Fruit fly (Drosophila melanogaster) whole organism, embryonic: Measurements from ENCODE around the gene CG2104.
A peak's percentile ranks its signal among the peaks of the same experiment; 100 is the strongest.

Experiments used
- Aef1 ChIP-seq: fragments of 200-800 bp; sonication (Bioruptor generic); IDR thresholded peaks from 3 replicates; pipeline ENCODE4 v1.3.6; 2022; ENCODE audit warnings: missing biosample characterization, missing genetic modification characterization
- B-H2 ChIP-seq: fragments of 200-800 bp; sonication (Bioruptor generic); optimal IDR thresholded peaks from 2 replicates; lab custom pipeline; 2018; ENCODE audit warnings: missing biosample characterization, mild to moderate bottlenecking, missing genetic modification characterization
- BtbVII ChIP-seq: fragments of 200-800 bp; sonication (Bioruptor generic); optimal IDR thresholded peaks from 3 replicates; lab custom pipeline; 2017; ENCODE audit warnings: missing biosample characterization, mild to moderate bottlenecking, missing genetic modification characterization
- C15 ChIP-seq: fragments of 200-800 bp; sonication (Bioruptor generic); IDR thresholded peaks from 3 replicates; pipeline ENCODE4 v1.3.6; 2022; ENCODE audit warnings: missing biosample characterization, missing genetic modification characterization
- CG1024 ChIP-seq: fragments of 200-800 bp; sonication (Bioruptor generic); IDR thresholded peaks from 2 replicates; pipeline ENCODE4 v1.3.6; 2022; ENCODE audit warnings: missing biosample characterization, missing genetic modification characterization
- CG10321 ChIP-seq: fragments of 200-800 bp; sonication (Bioruptor generic); IDR thresholded peaks from 2 replicates; pipeline ENCODE4 v1.3.6; 2022; ENCODE audit warnings: missing biosample characterization, missing genetic modification characterization
- CG13624 ChIP-seq: fragments of 200-800 bp; sonication (Bioruptor generic); optimal IDR thresholded peaks from 2 replicates; lab custom pipeline; 2016; ENCODE audit warnings: missing biosample characterization, missing genetic modification characterization
- CG13894 ChIP-seq: fragments of 200-800 bp; sonication (Bioruptor generic); optimal IDR thresholded peaks from 3 replicates; lab custom pipeline; 2018; ENCODE audit warnings: missing biosample characterization, mild to moderate bottlenecking, missing genetic modification characterization, moderate library complexity
- CG15269 ChIP-seq: fragments of 200-800 bp; sonication (Bioruptor generic); optimal IDR thresholded peaks from 2 replicates; lab custom pipeline; 2018; ENCODE audit warnings: missing biosample characterization, mild to moderate bottlenecking, missing genetic modification characterization, moderate library complexity
- CG16813 ChIP-seq: fragments of 200-800 bp; sonication (Bioruptor generic); IDR thresholded peaks from 3 replicates; pipeline ENCODE4 v1.3.6; 2022; ENCODE audit warnings: missing biosample characterization, missing genetic modification characterization; ENCODE audit not compliant: partially characterized antibody
- CG17568 ChIP-seq: fragments of 200-800 bp; sonication (Bioruptor generic); optimal IDR thresholded peaks from 2 replicates; lab custom pipeline; 2018; ENCODE audit warnings: missing biosample characterization, mild to moderate bottlenecking, missing genetic modification characterization, moderate library complexity
- CG30020 ChIP-seq: fragments of 200-800 bp; optimal IDR thresholded peaks from 2 replicates; lab custom pipeline; 2019; ENCODE audit warnings: missing biosample characterization, mild to moderate bottlenecking, missing genetic modification characterization, moderate library complexity
- CG31388 ChIP-seq: fragments of 200-800 bp; sonication (Bioruptor generic); optimal IDR thresholded peaks from 2 replicates; lab custom pipeline; 2016; ENCODE audit warnings: missing biosample characterization, missing genetic modification characterization
- CG3163 ChIP-seq: fragments of 200-800 bp; sonication (Bioruptor generic); optimal IDR thresholded peaks from 3 replicates; lab custom pipeline; 2016; ENCODE audit warnings: missing biosample characterization, missing genetic modification characterization
- CG4707 ChIP-seq: fragments of 200-800 bp; sonication (Bioruptor generic); optimal IDR thresholded peaks from 2 replicates; lab custom pipeline; 2018; ENCODE audit warnings: missing biosample characterization, mild to moderate bottlenecking, missing genetic modification characterization, moderate library complexity
- CG6272 ChIP-seq: fragments of 200-800 bp; sonication (Bioruptor generic); IDR thresholded peaks from 2 replicates; pipeline ENCODE4 v1.3.6; 2022; ENCODE audit warnings: missing biosample characterization, missing genetic modification characterization
- CG6689 ChIP-seq: fragments of 200-800 bp; sonication (Bioruptor generic); IDR thresholded peaks from 2 replicates; pipeline ENCODE4 v1.3.6; 2022; ENCODE audit warnings: missing biosample characterization, missing genetic modification characterization
- CG6765 ChIP-seq: fragments of 200-800 bp; sonication (Bioruptor generic); optimal IDR thresholded peaks from 3 replicates; lab custom pipeline; 2017; ENCODE audit warnings: missing biosample characterization, mild to moderate bottlenecking, missing genetic modification characterization
- CTCF ChIP-seq: fragments of 200-800 bp; sonication (Bioruptor generic); optimal IDR thresholded peaks from 2 replicates; lab custom pipeline; 2017; ENCODE audit warnings: missing biosample characterization, mild to moderate bottlenecking, missing genetic modification characterization, moderate library complexity
- CoRest ChIP-seq: fragments of 200-800 bp; sonication (Bioruptor generic); optimal IDR thresholded peaks from 3 replicates; lab custom pipeline; 2018; ENCODE audit warnings: missing biosample characterization, mild to moderate bottlenecking, missing genetic modification characterization, moderate library complexity
- Deaf1 ChIP-seq: fragments of 200-800 bp; optimal IDR thresholded peaks from 3 replicates; lab custom pipeline; 2019; ENCODE audit warnings: missing biosample characterization, mild to moderate bottlenecking, missing genetic modification characterization, moderate library complexity
- Doc3 ChIP-seq: fragments of 200-800 bp; sonication (Bioruptor generic); IDR thresholded peaks from 3 replicates; pipeline ENCODE4 v1.3.6; 2022; ENCODE audit warnings: missing biosample characterization, missing genetic modification characterization; ENCODE audit not compliant: partially characterized antibody
- Elba2 ChIP-seq: fragments of 200-800 bp; sonication (Bioruptor generic); optimal IDR thresholded peaks from 3 replicates; lab custom pipeline; 2016; ENCODE audit warnings: missing biosample characterization, missing genetic modification characterization
- Fer1 ChIP-seq: fragments of 200-800 bp; sonication (Bioruptor generic); optimal IDR thresholded peaks from 2 replicates; lab custom pipeline; 2017; ENCODE audit warnings: missing biosample characterization, mild to moderate bottlenecking, missing genetic modification characterization
- Gsc ChIP-seq: fragments of 200-800 bp; sonication (Bioruptor generic); IDR thresholded peaks from 2 replicates; pipeline ENCODE4 v1.3.6; 2022; ENCODE audit warnings: missing biosample characterization, missing genetic modification characterization
- H2.0 ChIP-seq: fragments of 200-800 bp; sonication (Bioruptor generic); IDR thresholded peaks from 2 replicates; pipeline ENCODE4 v1.3.6; 2022; ENCODE audit warnings: missing biosample characterization, missing genetic modification characterization
- HLH4C ChIP-seq: fragments of 200-800 bp; sonication (Bioruptor generic); IDR thresholded peaks from 3 replicates; pipeline ENCODE4 v1.3.6; 2022; ENCODE audit warnings: missing biosample characterization, missing genetic modification characterization; ENCODE audit not compliant: partially characterized antibody
- HmgZ ChIP-seq: fragments of 200-800 bp; sonication (Bioruptor generic); optimal IDR thresholded peaks from 2 replicates; lab custom pipeline; 2018; ENCODE audit warnings: missing biosample characterization, mild to moderate bottlenecking, missing genetic modification characterization
- MESR4 ChIP-seq: fragments of 200-800 bp; sonication (Bioruptor generic); optimal IDR thresholded peaks from 2 replicates; lab custom pipeline; 2018; ENCODE audit warnings: missing biosample characterization, mild to moderate bottlenecking, missing genetic modification characterization, moderate library complexity
- Nf-YA ChIP-seq: fragments of 200-800 bp; sonication (Bioruptor generic); IDR thresholded peaks from 2 replicates; pipeline ENCODE4 v1.3.6; 2022; ENCODE audit warnings: missing biosample characterization, missing genetic modification characterization
- Oli ChIP-seq: fragments of 200-800 bp; sonication (Bioruptor generic); optimal IDR thresholded peaks from 2 replicates; lab custom pipeline; 2018; ENCODE audit warnings: missing biosample characterization, mild to moderate bottlenecking, missing genetic modification characterization, moderate library complexity
- Ravus ChIP-seq: fragments of 200-800 bp; sonication (Bioruptor generic); IDR thresholded peaks from 2 replicates; pipeline ENCODE4 v1.3.6; 2022; ENCODE audit warnings: missing biosample characterization, missing genetic modification characterization
- Sry-β ChIP-seq: fragments of 200-800 bp; sonication (Bioruptor generic); optimal IDR thresholded peaks from 2 replicates; lab custom pipeline; 2018; ENCODE audit warnings: missing biosample characterization, mild to moderate bottlenecking, missing genetic modification characterization, moderate library complexity
- bbx ChIP-seq: fragments of 200-800 bp; sonication (Bioruptor generic); IDR thresholded peaks from 2 replicates; pipeline ENCODE4 v1.3.6; 2022; ENCODE audit warnings: missing biosample characterization, missing genetic modification characterization; ENCODE audit not compliant: partially characterized antibody
- bsh ChIP-seq, 2 experiments: fragments of 200-800 bp; sonication (Bioruptor generic); optimal IDR thresholded peaks; 2 replicates each; lab custom pipeline; 2017 to 2018; ENCODE audit warnings: mild to moderate bottlenecking in 2 of 2, missing biosample characterization in 2 of 2, missing genetic modification characterization in 2 of 2, moderate library complexity in 1 of 2
- en ChIP-seq: fragments of 200-800 bp; sonication (Bioruptor generic); optimal IDR thresholded peaks from 2 replicates; lab custom pipeline; 2016; ENCODE audit warnings: missing biosample characterization, missing genetic modification characterization
- fd102C ChIP-seq: fragments of 200-800 bp; sonication (Bioruptor generic); optimal IDR thresholded peaks from 2 replicates; lab custom pipeline; 2018; ENCODE audit warnings: missing biosample characterization, mild to moderate bottlenecking, missing genetic modification characterization, moderate library complexity
- fd96Cb ChIP-seq: fragments of 200-800 bp; sonication (Bioruptor generic); optimal IDR thresholded peaks from 2 replicates; lab custom pipeline; 2018; ENCODE audit warnings: missing biosample characterization, mild to moderate bottlenecking, missing genetic modification characterization, moderate library complexity
- gt ChIP-seq: fragments of 200-800 bp; sonication (Bioruptor generic); IDR thresholded peaks from 2 replicates; pipeline ENCODE4 v1.3.6; 2022; ENCODE audit warnings: missing biosample characterization, missing genetic modification characterization
- h ChIP-seq: fragments of >200 bp; optimal IDR thresholded peaks from 2 replicates; lab custom pipeline; 2017
- jigr1 ChIP-seq: fragments of 200-800 bp; sonication (Bioruptor generic); IDR thresholded peaks from 3 replicates; pipeline ENCODE4 v1.3.6; 2022; ENCODE audit warnings: missing biosample characterization, missing genetic modification characterization
- kay ChIP-seq: fragments of 200-800 bp; sonication (Bioruptor generic); optimal IDR thresholded peaks from 2 replicates; lab custom pipeline; 2016; ENCODE audit warnings: missing biosample characterization, missing genetic modification characterization
- slp2 ChIP-seq: fragments of 200-800 bp; sonication (Bioruptor generic); optimal IDR thresholded peaks from 2 replicates; lab custom pipeline; 2016; ENCODE audit warnings: missing biosample characterization, missing genetic modification characterization
- sqz ChIP-seq: fragments of 200-800 bp; sonication (Bioruptor generic); optimal IDR thresholded peaks from 3 replicates; lab custom pipeline; 2018; ENCODE audit warnings: missing biosample characterization, mild to moderate bottlenecking, missing genetic modification characterization
- tap ChIP-seq: fragments of 200-800 bp; optimal IDR thresholded peaks from 3 replicates; lab custom pipeline; 2019; ENCODE audit warnings: missing biosample characterization, mild to moderate bottlenecking, missing genetic modification characterization, moderate library complexity
- twi ChIP-seq: fragments of 200-800 bp; optimal IDR thresholded peaks from 2 replicates; lab custom pipeline; 2019; ENCODE audit warnings: missing biosample characterization, mild to moderate bottlenecking, missing genetic modification characterization, moderate library complexity
- unpg ChIP-seq: fragments of 200-800 bp; sonication (Bioruptor generic); optimal IDR thresholded peaks from 3 replicates; lab custom pipeline; 2018; ENCODE audit warnings: missing biosample characterization, mild to moderate bottlenecking, missing genetic modification characterization, moderate library complexity
- wdn ChIP-seq: fragments of 200-800 bp; sonication (Bioruptor generic); IDR thresholded peaks from 2 replicates; pipeline ENCODE4 v1.3.6; 2022; ENCODE audit warnings: missing biosample characterization, missing genetic modification characterization

The CG2104 gene

dm6 chr3R:5669740-5670659 lies 23.1 kb downstream of the CG2104 start (continued):
- TF ChIP-seq unpg (no peak), CG4707 (GFP tag; lab: Kevin White, UChicago) (no peak), Fer1 (GFP tag; lab: Kevin White, UChicago) (peak; percentile 5), CG6765 (GFP tag; lab: Kevin White, UChicago) (no peak), H2.0 (GFP tag; lab: Robert Waterston, UW) (no peak), Deaf1 (tag; lab: Kevin White, UChicago) (peak; percentile 44), wdn (GFP tag; lab: Robert Waterston, UW) (no peak), MESR4 (GFP tag; lab: Kevin White, UChicago) (peak; percentile 58), CG17568 (GFP tag; lab: Kevin White, UChicago) (peak; percentile 49), bbx (GFP tag; lab: Robert Waterston, UW) (peak; percentile 12; the same call in 1 of the 2 replicates), sqz (GFP tag; lab: Kevin White, UChicago) (no peak), CG1024 (GFP tag; lab: Robert Waterston, UW) (no peak), slp2 (GFP tag; lab: Kevin White, UChicago) (no peak), CG16813 (GFP tag; lab: Robert Waterston, UW) (no peak), kay (GFP tag; lab: Kevin White, UChicago) (no peak), CG3163 (GFP tag; lab: Kevin White, UChicago) (peak; percentile 80), Ravus (GFP tag; lab: Robert Waterston, UW) (no peak), Gsc (GFP tag; lab: Robert Waterston, UW) (no peak), CG10321 (GFP tag; lab: Robert Waterston, UW) (no peak), B-H2 (no peak), bsh (GFP tag; optimal IDR thresholded peaks at IDR 0.05; lab: Kevin White, UChicago) (no peak), CG13624 (GFP tag; lab: Kevin White, UChicago) (peak; percentile 21), en (no peak), Sry-β (no peak), Elba2 (GFP tag; lab: Kevin White, UChicago) (no peak), C15 (GFP tag; lab: Robert Waterston, UW) (no peak), Aef1 (GFP tag; lab: Robert Waterston, UW) (peak; percentile 8; the same call in 2 of the 3 replicates), HLH4C (GFP tag; lab: Robert Waterston, UW) (0 out of 3 replicates have a peak, but pooled peaks have one; percentile 5), CG30020 (tag; lab: Kevin White, UChicago) (no peak), Oli (tag; lab: Kevin White, UChicago) (no peak), jigr1 (GFP tag; lab: Robert Waterston, UW) (no peak)

- TF ChIP-seq gt (peak; percentile 78), fd96Cb (tag; lab: Kevin White, UChicago) (peak; percentile 93), CG6689 (peak; percentile 98), HmgZ (tag; lab: Kevin White, UChicago) (peak; percentile 90), CG13894 (peak; percentile 89), tap (tag; lab: Kevin White, UChicago) (peak; percentile 64), CoRest (peak; percentile 97), CG31388 (GFP tag; lab: Kevin White, UChicago) (peak; percentile 86), twi (peak; percentile 90), Nf-YA (GFP tag; lab: Robert Waterston, UW) (peak; percentile 57; the same call in 1 of the 2 replicates), Doc3 (GFP tag; lab: Robert Waterston, UW) (peak; percentile 39; the same call in 1 of the 3 replicates), CG6272 (GFP tag; lab: Robert Waterston, UW) (peak; percentile 95), CTCF (GFP tag; lab: Kevin White, UChicago) (peak; percentile 25), fd102C (GFP tag; lab: Kevin White, UChicago) (peak; percentile 13), h (lab: Kevin White, UChicago) (no peak), BtbVII (GFP tag; lab: Kevin White, UChicago) (peak; percentile 77), CG15269 (tag; lab: Kevin White, UChicago) (peak; percentile 94)
These were observed 24.0 kb downstream of the CG2104 start, which contains the start of the genes Xe7 and Atg17 for dm6 chr3R:5668928-5669739. Gene Xe7, minus strand, starts transcription at chr3R:5669334. Gene Atg17, plus strand, starts transcription at chr3R:5669713.
